3 worm cellular contexts compared by ENCODE assay signal in the genomic region with DNA sequence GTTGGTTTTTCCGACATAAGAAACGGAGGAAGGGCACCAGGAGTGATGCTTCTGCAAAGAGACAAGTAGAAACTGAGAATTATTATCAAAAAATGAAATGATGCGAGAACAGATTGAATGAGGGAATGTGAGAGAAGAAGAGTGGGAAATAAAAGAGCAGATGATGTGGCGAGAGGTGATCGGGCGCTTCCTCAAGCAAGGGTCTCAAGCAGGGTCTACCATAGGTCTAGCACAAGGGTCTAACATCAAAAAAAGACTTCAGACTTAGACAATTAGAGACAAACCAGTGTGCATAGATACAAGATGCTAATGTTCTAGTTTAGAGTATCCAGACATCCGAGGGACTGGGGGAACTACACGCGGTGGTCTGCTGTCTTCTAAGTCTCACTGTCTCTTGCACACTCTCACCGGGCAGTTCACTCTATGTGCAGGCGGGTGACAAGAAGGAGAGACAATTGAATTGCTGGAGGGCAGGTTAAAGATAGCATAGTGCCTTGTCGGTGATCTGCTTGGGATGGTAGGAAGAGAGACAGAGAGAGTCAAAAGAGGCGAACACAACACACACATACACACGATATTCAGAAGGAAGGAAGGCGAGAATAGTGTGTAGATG.
TF ChIP-seq lines count a peak whose summit lies in the region.

R13A5.7 (minus strand) TSS at position 51 of the 613 bp plus-strand sequence.

TF ChIP-seq in whole organism, L2 larva, 48 proteins besides CTCF, POLR2A, EP300 and RAD21 (continued from another document):
- TF ChIP-seq ztf-11 (tag; optimal IDR thresholded peaks at IDR 0.05; lab: Kevin White, UChicago): no peak
- TF ChIP-seq R02D3.7 (tag; optimal IDR thresholded peaks at IDR 0.05; lab: Kevin White, UChicago): no peak
- TF ChIP-seq lsy-2 (tag; optimal IDR thresholded peaks at IDR 0.05; lab: Kevin White, UChicago): peak; percentile 60 to 87
- TF ChIP-seq nhr-10 (tag; optimal IDR thresholded peaks at IDR 0.05; lab: Kevin White, UChicago): no peak
- TF ChIP-seq blmp-1 (tag; optimal IDR thresholded peaks at IDR 0.05; lab: Kevin White, UChicago; ENCODE audit: insufficient read depth): peak; percentile 40
- TF ChIP-seq ZK546.5 (tag; optimal IDR thresholded peaks at IDR 0.05; lab: Kevin White, UChicago): no peak
- no peak for TF ChIP-seq lin-11 (tag; optimal IDR thresholded peaks at IDR 0.05; lab: Kevin White, UChicago)
- no peak for TF ChIP-seq elt-3 (tag; optimal IDR thresholded peaks at IDR 0.05; lab: Kevin White, UChicago)
- TF ChIP-seq unc-55 (GFP tag; optimal IDR thresholded peaks at IDR 0.05; lab: Kevin White, UChicago): peak; percentile 72
- peak; percentile 62 for TF ChIP-seq lin-13 (GFP tag; optimal IDR thresholded peaks at IDR 0.05; lab: Kevin White, UChicago)
- TF ChIP-seq snpc-4 (tag; optimal IDR thresholded peaks at IDR 0.05; lab: Kevin White, UChicago): peak; percentile 45
- no peak for TF ChIP-seq elt-1 (tag; optimal IDR thresholded peaks at IDR 0.05; lab: Kevin White, UChicago)
- TF ChIP-seq unc-62 (GFP tag; optimal IDR thresholded peaks at IDR 0.05; lab: Kevin White, UChicago): no peak
- peak; percentile 68 for TF ChIP-seq ztf-4 (tag; optimal IDR thresholded peaks at IDR 0.05; lab: Kevin White, UChicago)
- TF ChIP-seq ama-1 (optimal IDR thresholded peaks at IDR 0.05; lab: Kevin White, UChicago): no peak
- peak; percentile 85 for TF ChIP-seq sem-4 (tag; optimal IDR thresholded peaks at IDR 0.05; lab: Kevin White, UChicago)
- peak; percentile 39 for TF ChIP-seq nhr-25 (tag; optimal IDR thresholded peaks at IDR 0.05; lab: Kevin White, UChicago)
- no peak for TF ChIP-seq peb-1 (tag; optimal IDR thresholded peaks at IDR 0.05; lab: Kevin White, UChicago)
- TF ChIP-seq aly-2 (tag; optimal IDR thresholded peaks at IDR 0.05; lab: Kevin White, UChicago): no peak
- TF ChIP-seq unc-39 (tag; optimal IDR thresholded peaks at IDR 0.05; lab: Kevin White, UChicago): no peak
- peak; percentile 60 for TF ChIP-seq egl-27 (tag; optimal IDR thresholded peaks at IDR 0.05; lab: Kevin White, UChicago)
- no peak for TF ChIP-seq nhr-12 (tag; optimal IDR thresholded peaks at IDR 0.05; lab: Kevin White, UChicago)
- no peak for TF ChIP-seq nhr-23 (tag; optimal IDR thresholded peaks at IDR 0.05; lab: Kevin White, UChicago)
- no peak for TF ChIP-seq lin-39 (tag; optimal IDR thresholded peaks at IDR 0.05; lab: Kevin White, UChicago)
- TF ChIP-seq mbf-1 (tag; optimal IDR thresholded peaks at IDR 0.05; lab: Kevin White, UChicago): no peak
- TF ChIP-seq mdl-1 (tag; optimal IDR thresholded peaks at IDR 0.05; lab: Kevin White, UChicago): peak; percentile 90 to 91
- TF ChIP-seq nhr-77 (tag; optimal IDR thresholded peaks at IDR 0.05; lab: Kevin White, UChicago): no peak
- no peak for TF ChIP-seq alr-1 (tag; optimal IDR thresholded peaks at IDR 0.05; lab: Kevin White, UChicago)

TF ChIP-seq in whole organism, L4 larva, 104 proteins besides CTCF, POLR2A, EP300 and RAD21 (continued from another document and continues in another):
- TF ChIP-seq zip-2 (tag; optimal IDR thresholded peaks at IDR 0.05; lab: Kevin White, UChicago) (no peak), ctbp-1 (GFP tag; IDR thresholded peaks at IDR 0.05; lab: Robert Waterston, UW) (peak; percentile 63; the same call in 1 of the 2 replicates), gei-8 (GFP tag; optimal IDR thresholded peaks at IDR 0.05; lab: Kevin White, UChicago) (peak; percentile 48), nhr-48 (tag; optimal IDR thresholded peaks at IDR 0.05; lab: Kevin White, UChicago) (peak; percentile 47), spr-1 (tag; optimal IDR thresholded peaks at IDR 0.05; lab: Kevin White, UChicago) (peak; percentile 15), nhr-41 (GFP tag; IDR thresholded peaks at IDR 0.05; lab: Robert Waterston, UW) (0 out of 2 replicates have a peak, but pooled peaks have one; percentile 25), dmd-6 (GFP tag; IDR thresholded peaks at IDR 0.05; lab: Robert Waterston, UW) (peak; percentile 77), cey-2 (tag; optimal IDR thresholded peaks at IDR 0.05; lab: Kevin White, UChicago; ENCODE audit: borderline replicate concordance, insufficient read depth) (no peak), lin-1 (GFP tag; IDR thresholded peaks at IDR 0.05; lab: Robert Waterston, UW) (0 out of 2 replicates have a peak, but pooled peaks have one; percentile 35), mes-2 (tag; optimal IDR thresholded peaks at IDR 0.05; lab: Kevin White, UChicago; ENCODE audit: poor library complexity, severe bottlenecking) (peak; percentile 69), ceh-82 (tag; optimal IDR thresholded peaks at IDR 0.05; lab: Kevin White, UChicago) (no peak), pha-4 (GFP tag; IDR thresholded peaks at IDR 0.05; lab: Robert Waterston, UW) (no peak), pha-4 (tag; optimal IDR thresholded peaks at IDR 0.05; lab: Kevin White, UChicago) (peak; percentile 39), Y48G9A.11 (GFP tag; IDR thresholded peaks at IDR 0.05; lab: Robert Waterston, UW) (no peak), nhr-10 (tag; optimal IDR thresholded peaks at IDR 0.05; lab: Kevin White, UChicago) (no peak), rbr-2 (tag; optimal IDR thresholded peaks at IDR 0.05; lab: Kevin White, UChicago) (peak; percentile 89), F10B5.3 (tag; optimal IDR thresholded peaks at IDR 0.05; lab: Kevin White, UChicago) (peak; percentile 35), skn-1 (tag; optimal IDR thresholded peaks at IDR 0.05; lab: Kevin White, UChicago) (no peak), mdl-1 (tag; optimal IDR thresholded peaks at IDR 0.05; lab: Kevin White, UChicago) (peak; percentile 95 to 96), dve-1 (tag; optimal IDR thresholded peaks at IDR 0.05; lab: Kevin White, UChicago; ENCODE audit: insufficient read depth) (peak; percentile 88), nhr-102 (tag; optimal IDR thresholded peaks at IDR 0.05; lab: Kevin White, UChicago) (peak; percentile 68), aha-1 (tag; lab: Kevin White, UChicago) (peak; percentile 14), madf-5 (GFP tag; IDR thresholded peaks at IDR 0.05; lab: Robert Waterston, UW) (no peak), nhr-6 (tag; optimal IDR thresholded peaks at IDR 0.05; lab: Kevin White, UChicago) (peak; percentile 75), dpl-1 (GFP tag; optimal IDR thresholded peaks at IDR 0.05; lab: Kevin White, UChicago) (peak; percentile 48), dmd-8 (GFP tag; IDR thresholded peaks at IDR 0.05; lab: Robert Waterston, UW) (no peak), lin-39 (tag; optimal IDR thresholded peaks at IDR 0.05; lab: Kevin White, UChicago) (no peak), fkh-10 (GFP tag; optimal IDR thresholded peaks at IDR 0.05; lab: Kevin White, UChicago) (peak; percentile 66), arid-1 (GFP tag; conservative IDR thresholded peaks at IDR 0.05; lab: Robert Waterston, UW) (peak; percentile 75; the same call in 1 of the 2 replicates), mxl-2 (GFP tag; conservative IDR thresholded peaks at IDR 0.05; lab: Robert Waterston, UW) (no peak), hlh-30 (tag; optimal IDR thresholded peaks at IDR 0.05; lab: Kevin White, UChicago; ENCODE audit: insufficient read depth) (peak; percentile 95), nhr-25 (tag; optimal IDR thresholded peaks at IDR 0.05; lab: Kevin White, UChicago; ENCODE audit: borderline replicate concordance, insufficient read depth) (peak; percentile 70), ceh-44 (GFP tag; IDR thresholded peaks at IDR 0.05; lab: Robert Waterston, UW) (0 out of 2 replicates have a peak, but pooled peaks have one; percentile 38), fos-1 (tag; optimal IDR thresholded peaks at IDR 0.05; lab: Kevin White, UChicago) (no peak), php-3 (GFP tag; IDR thresholded peaks at IDR 0.05; lab: Robert Waterston, UW) (0 out of 2 replicates have a peak, but pooled peaks have one; percentile 46), unc-62 (GFP tag; optimal IDR thresholded peaks at IDR 0.05 in 1 of 2; lab: Kevin White, UChicago) (peak in 1 of 2 experiments; percentile 97), unc-62 (tag; optimal IDR thresholded peaks at IDR 0.05; lab: Kevin White, UChicago) (no peak), hif-1 (tag; optimal IDR thresholded peaks at IDR 0.05; lab: Kevin White, UChicago) (peak in 1 of 2 experiments; percentile 36), mxl-3 (GFP tag; optimal IDR thresholded peaks at IDR 0.05; lab: Kevin White, UChicago) (peak; percentile 95), tag-97 (GFP tag; IDR thresholded peaks at IDR 0.05; lab: Robert Waterston, UW) (no peak), nhr-28 (tag; optimal IDR thresholded peaks at IDR 0.05; lab: Kevin White, UChicago) (peak; percentile 90), duxl-1 (tag; optimal IDR thresholded peaks at IDR 0.05; lab: Kevin White, UChicago; ENCODE audit: poor library complexity) (peak; percentile 22), egl-43 (GFP tag; IDR thresholded peaks at IDR 0.05; lab: Robert Waterston, UW) (no peak; the same call in 1 of the 2 replicates), daf-8 (GFP tag; IDR thresholded peaks at IDR 0.05; lab: Robert Waterston, UW) (no peak), pqm-1 (tag; optimal IDR thresholded peaks at IDR 0.05; lab: Kevin White, UChicago) (peak; percentile 27), lsy-2 (tag; optimal IDR thresholded peaks at IDR 0.05; lab: Kevin White, UChicago) (peak; percentile 85 to 86), nhr-42 (GFP tag; IDR thresholded peaks at IDR 0.05; lab: Robert Waterston, UW) (no peak), zip-11 (GFP tag; IDR thresholded peaks at IDR 0.05; lab: Robert Waterston, UW) (no peak)

TF ChIP-seq in whole organism, late embryonic, 69 proteins besides CTCF, POLR2A, EP300 and RAD21 (continued from another document):
- TF ChIP-seq ets-4 (tag; optimal IDR thresholded peaks at IDR 0.05; lab: Kevin White, UChicago): no peak
- TF ChIP-seq ama-1 (optimal IDR thresholded peaks at IDR 0.05; lab: Kevin White, UChicago): no peak
- TF ChIP-seq ceh-6 (GFP tag; optimal IDR thresholded peaks at IDR 0.05; lab: Kevin White, UChicago): no peak
- no peak for TF ChIP-seq pha-4 (tag; optimal IDR thresholded peaks at IDR 0.05; lab: Kevin White, UChicago)
- peak; percentile 25 for TF ChIP-seq dve-1 (tag; optimal IDR thresholded peaks at IDR 0.05; lab: Kevin White, UChicago)
- no peak for TF ChIP-seq elt-4 (tag; optimal IDR thresholded peaks at IDR 0.05; lab: Kevin White, UChicago)
- no peak for TF ChIP-seq ceh-48 (tag; optimal IDR thresholded peaks at IDR 0.05; lab: Kevin White, UChicago)
- TF ChIP-seq pat-9 (tag; optimal IDR thresholded peaks at IDR 0.05; lab: Kevin White, UChicago): no peak
- TF ChIP-seq F13H6.1 (tag; optimal IDR thresholded peaks at IDR 0.05; lab: Kevin White, UChicago): peak; percentile 56
- no peak for TF ChIP-seq K09A11.1 (tag; optimal IDR thresholded peaks at IDR 0.05; lab: Kevin White, UChicago; ENCODE audit: insufficient read depth)
- peak; percentile 9 for TF ChIP-seq ref-2 (tag; optimal IDR thresholded peaks at IDR 0.05; lab: Kevin White, UChicago)
- no peak for TF ChIP-seq ceh-22 (tag; optimal IDR thresholded peaks at IDR 0.05; lab: Kevin White, UChicago)
- no peak for TF ChIP-seq C08G9.2 (tag; optimal IDR thresholded peaks at IDR 0.05; lab: Kevin White, UChicago)
- TF ChIP-seq ceh-45 (GFP tag; IDR thresholded peaks at IDR 0.05; lab: Robert Waterston, UW): no peak
- TF ChIP-seq pqm-1 (tag; optimal IDR thresholded peaks at IDR 0.05; lab: Kevin White, UChicago): no peak
- no peak for TF ChIP-seq gmeb-2 (tag; optimal IDR thresholded peaks at IDR 0.05; lab: Kevin White, UChicago)
- no peak for TF ChIP-seq ceh-30 (tag; optimal IDR thresholded peaks at IDR 0.05; lab: Kevin White, UChicago)
- TF ChIP-seq ceh-9 (tag; optimal IDR thresholded peaks at IDR 0.05; lab: Kevin White, UChicago): no peak
- no peak for TF ChIP-seq pax-1 (tag; optimal IDR thresholded peaks at IDR 0.05; lab: Kevin White, UChicago)
- TF ChIP-seq ceh-14 (tag; optimal IDR thresholded peaks at IDR 0.05; lab: Kevin White, UChicago): no peak
- TF ChIP-seq nhr-232 (tag; optimal IDR thresholded peaks at IDR 0.05; lab: Kevin White, UChicago): no peak
- no peak for TF ChIP-seq rnt-1 (tag; optimal IDR thresholded peaks at IDR 0.05; lab: Kevin White, UChicago)
- TF ChIP-seq ceh-31 (tag; optimal IDR thresholded peaks at IDR 0.05; lab: Kevin White, UChicago): peak; percentile 86
- no peak for TF ChIP-seq lin-11 (tag; optimal IDR thresholded peaks at IDR 0.05; lab: Kevin White, UChicago)
- TF ChIP-seq pros-1 (tag; optimal IDR thresholded peaks at IDR 0.05; lab: Kevin White, UChicago): peak; percentile 70
- TF ChIP-seq madf-2 (tag; optimal IDR thresholded peaks at IDR 0.05; lab: Kevin White, UChicago): no peak
- TF ChIP-seq sox-2 (GFP tag; IDR thresholded peaks at IDR 0.05; lab: Robert Waterston, UW): no peak
- TF ChIP-seq fax-1 (tag; optimal IDR thresholded peaks at IDR 0.05; lab: Kevin White, UChicago): no peak
- no peak for TF ChIP-seq C38D4.7 (GFP tag; optimal IDR thresholded peaks at IDR 0.05; lab: Kevin White, UChicago)
- peak; percentile 83 for TF ChIP-seq tbx-2 (tag; optimal IDR thresholded peaks at IDR 0.05; lab: Kevin White, UChicago)
- TF ChIP-seq sox-4 (tag; optimal IDR thresholded peaks at IDR 0.05; lab: Kevin White, UChicago): no peak
- TF ChIP-seq unc-3 (GFP tag; conservative IDR thresholded peaks at IDR 0.05; lab: Robert Waterston, UW): no peak
- no peak for TF ChIP-seq unc-3 (tag; optimal IDR thresholded peaks at IDR 0.05; lab: Kevin White, UChicago)
- TF ChIP-seq T23F11.4 (GFP tag; optimal IDR thresholded peaks at IDR 0.05; lab: Kevin White, UChicago): no peak
- TF ChIP-seq eyg-1 (tag; optimal IDR thresholded peaks at IDR 0.05; lab: Kevin White, UChicago): no peak
- TF ChIP-seq mec-3 (tag; optimal IDR thresholded peaks at IDR 0.05; lab: Kevin White, UChicago; ENCODE audit: borderline replicate concordance): no peak
- TF ChIP-seq Y22D7AL.16 (tag; optimal IDR thresholded peaks at IDR 0.05; lab: Kevin White, UChicago): no peak
- no peak for TF ChIP-seq lim-6 (tag; optimal IDR thresholded peaks at IDR 0.05; lab: Kevin White, UChicago)
- peak; percentile 33 for TF ChIP-seq elt-2 (tag; optimal IDR thresholded peaks at IDR 0.05; lab: Kevin White, UChicago)
- TF ChIP-seq ceh-18 (tag; optimal IDR thresholded peaks at IDR 0.05; lab: Kevin White, UChicago): peak; percentile 43
- no peak for TF ChIP-seq zip-5 (tag; optimal IDR thresholded peaks at IDR 0.05; lab: Kevin White, UChicago)
- no peak for TF ChIP-seq ahr-1 (tag; optimal IDR thresholded peaks at IDR 0.05; lab: Kevin White, UChicago)
- TF ChIP-seq che-1 (tag; optimal IDR thresholded peaks at IDR 0.05; lab: Kevin White, UChicago): no peak
- TF ChIP-seq sdc-2 (tag; optimal IDR thresholded peaks at IDR 0.05; lab: Kevin White, UChicago): peak; percentile 41
- peak; percentile 89 for TF ChIP-seq hlh-30 (tag; optimal IDR thresholded peaks at IDR 0.05; lab: Kevin White, UChicago; ENCODE audit: insufficient read depth)
- TF ChIP-seq nfya-1 (tag; optimal IDR thresholded peaks at IDR 0.05; lab: Kevin White, UChicago): peak; percentile 83
TF ChIP-seq in whole organism, late embryonic: peak in this region for 19.
